Worm (Caenorhabditis elegans): ENCODE measurements around the gene Y73B6BL.270.

Gene Y73B6BL.270

DNA sequence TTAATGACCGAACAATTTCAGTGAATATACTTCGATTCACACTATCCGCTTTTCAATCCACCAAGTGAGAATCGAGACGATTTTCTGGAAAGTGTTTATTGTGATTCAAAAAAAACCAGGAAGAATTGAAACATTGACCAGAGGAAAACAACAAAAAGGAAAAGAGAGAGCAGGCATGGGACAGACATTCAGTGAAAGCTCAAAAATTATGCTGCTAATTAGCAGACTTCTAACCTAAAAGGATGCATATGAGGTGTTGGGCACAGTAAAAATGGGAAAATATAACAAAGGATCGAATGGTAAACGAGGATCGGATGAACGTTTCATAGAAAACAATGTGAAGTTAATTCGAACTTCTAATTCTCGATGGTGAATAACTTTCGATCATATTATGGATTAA lies 52.5 kb downstream of the Y73B6BL.270 start:
- TF ChIP-seq nhr-23 (tag; optimal IDR thresholded peaks at IDR 0.05), result no peak
- TF ChIP-seq skn-1 (tag; optimal IDR thresholded peaks at IDR 0.05), result no peak
- TF ChIP-seq lin-13 (GFP tag; optimal IDR thresholded peaks at IDR 0.05), result no peak
- no peak for TF ChIP-seq nhr-237 (tag; optimal IDR thresholded peaks at IDR 0.05)
- TF ChIP-seq ztf-1 (GFP tag; conservative IDR thresholded peaks at IDR 0.05), result no peak
- TF ChIP-seq gmeb-1 (tag; optimal IDR thresholded peaks at IDR 0.05), result no peak
- TF ChIP-seq sma-9 (GFP tag; optimal IDR thresholded peaks at IDR 0.05), result no peak
- no peak for TF ChIP-seq sma-9 (tag; optimal IDR thresholded peaks at IDR 0.05)
- no peak for TF ChIP-seq fos-1 (tag; optimal IDR thresholded peaks at IDR 0.05)
- TF ChIP-seq alr-1 (tag; optimal IDR thresholded peaks at IDR 0.05), result no peak
- no peak for TF ChIP-seq blmp-1 (tag; optimal IDR thresholded peaks at IDR 0.05; ENCODE audit: insufficient read depth)
- TF ChIP-seq mab-5 (tag; optimal IDR thresholded peaks at IDR 0.05), result no peak

Data from whole organism, L2 larva.